3 fruit fly cellular contexts compared by ENCODE assay signal in genomic region chr3R:19581829-19582228, dm6.
A peak's percentile ranks its signal among the peaks of the same experiment; 100 is the strongest.
TF ChIP-seq lines count a peak whose summit lies in the region.

No protein-coding gene starts in this region.

- TF ChIP-seq CTCF in whole organism, embryonic (GFP tag; optimal IDR thresholded peaks at IDR 0.05; lab: Kevin White, UChicago): no peak

TF ChIP-seq in whole organism, embryonic, 481 proteins besides CTCF, POLR2A, EP300 and RAD21:
- TF ChIP-seq sisA (GFP tag; IDR thresholded peaks at IDR 0.05; lab: Robert Waterston, UW) (no peak), Blimp-1 (GFP tag; optimal IDR thresholded peaks at IDR 0.05; lab: Kevin White, UChicago) (peak; percentile 23), unc-4 (GFP tag; IDR thresholded peaks at IDR 0.05; lab: Robert Waterston, UW; ENCODE audit: partially characterized antibody) (no peak), CG13624 (GFP tag; optimal IDR thresholded peaks at IDR 0.05; lab: Kevin White, UChicago) (no peak), Asciz (GFP tag; optimal IDR thresholded peaks at IDR 0.05; lab: Kevin White, UChicago) (no peak), br (optimal IDR thresholded peaks at IDR 0.05; lab: Kevin White, UChicago) (no peak), CG10209 (GFP tag; optimal IDR thresholded peaks at IDR 0.05; lab: Kevin White, UChicago) (no peak), CG4282 (GFP tag; optimal IDR thresholded peaks at IDR 0.05; lab: Kevin White, UChicago) (no peak), B-H1 (GFP tag; IDR thresholded peaks at IDR 0.05; lab: Robert Waterston, UW) (no peak), CG3726 (GFP tag; IDR thresholded peaks at IDR 0.05; lab: Robert Waterston, UW) (no peak), Hr39 (optimal IDR thresholded peaks at IDR 0.05; lab: Kevin White, UChicago) (peak; percentile 27), CG10543 (GFP tag; optimal IDR thresholded peaks at IDR 0.05; lab: Kevin White, UChicago) (no peak), seq (GFP tag; IDR thresholded peaks at IDR 0.05; lab: Robert Waterston, UW) (no peak), Rx (GFP tag; IDR thresholded peaks at IDR 0.05; lab: Robert Waterston, UW) (no peak), CG2202 (tag; optimal IDR thresholded peaks at IDR 0.05; lab: Kevin White, UChicago) (no peak), sima (GFP tag; optimal IDR thresholded peaks at IDR 0.05; lab: Kevin White, UChicago) (no peak), nom (GFP tag; optimal IDR thresholded peaks at IDR 0.05; lab: Kevin White, UChicago) (peak; percentile 62), CG34422 (GFP tag; IDR thresholded peaks at IDR 0.05; lab: Robert Waterston, UW) (no peak), HLHmδ (GFP tag; optimal IDR thresholded peaks at IDR 0.05; lab: Kevin White, UChicago) (no peak), gsb (GFP tag; IDR thresholded peaks at IDR 0.05; lab: Robert Waterston, UW) (no peak), H2.0 (GFP tag; IDR thresholded peaks at IDR 0.05; lab: Robert Waterston, UW) (no peak), Ets97D (GFP tag; optimal IDR thresholded peaks at IDR 0.05; lab: Kevin White, UChicago) (no peak), gce (GFP tag; IDR thresholded peaks at IDR 0.05; lab: Robert Waterston, UW) (no peak)

TF ChIP-seq in whole organism, prepupa, 60 proteins besides CTCF, POLR2A, EP300 and RAD21 (continues in another document):
- TF ChIP-seq Ets96B (tag; optimal IDR thresholded peaks at IDR 0.05; lab: Kevin White, UChicago) (no peak), Smox (GFP tag; optimal IDR thresholded peaks at IDR 0.05; lab: Kevin White, UChicago) (no peak), Eip93F (GFP tag; optimal IDR thresholded peaks at IDR 0.05; lab: Kevin White, UChicago) (no peak), Gug (GFP tag; IDR thresholded peaks at IDR 0.05; lab: Robert Waterston, UW) (no peak), CG15336 (GFP tag; IDR thresholded peaks at IDR 0.05; lab: Robert Waterston, UW) (peak; percentile 39; the same call in 1 of the 2 replicates), CG1621 (tag; optimal IDR thresholded peaks at IDR 0.05; lab: Kevin White, UChicago) (no peak), fkh (GFP tag; optimal IDR thresholded peaks at IDR 0.05; lab: Kevin White, UChicago) (no peak), Eip78C (GFP tag; lab: Kevin White, UChicago) (peak; percentile 23), cyc (GFP tag; optimal IDR thresholded peaks at IDR 0.05; lab: Kevin White, UChicago) (no peak), CG3032 (tag; optimal IDR thresholded peaks at IDR 0.05; lab: Kevin White, UChicago) (no peak), vri (GFP tag; optimal IDR thresholded peaks at IDR 0.05; lab: Kevin White, UChicago) (no peak), ss (GFP tag; optimal IDR thresholded peaks at IDR 0.05; lab: Kevin White, UChicago) (peak; percentile 3 to 24), esn (GFP tag; optimal IDR thresholded peaks at IDR 0.05; lab: Kevin White, UChicago) (no peak), Hr38 (GFP tag; optimal IDR thresholded peaks at IDR 0.05; lab: Kevin White, UChicago) (no peak), CG10669 (GFP tag; optimal IDR thresholded peaks at IDR 0.05; lab: Kevin White, UChicago) (no peak), fd85E (GFP tag; optimal IDR thresholded peaks at IDR 0.05; lab: Kevin White, UChicago) (no peak), Sox14 (GFP tag; optimal IDR thresholded peaks at IDR 0.05; lab: Kevin White, UChicago) (no peak), OdsH (GFP tag; optimal IDR thresholded peaks at IDR 0.05; lab: Kevin White, UChicago) (no peak), CG9139 (GFP tag; optimal IDR thresholded peaks at IDR 0.05; lab: Kevin White, UChicago) (peak; percentile 11), CG32006 (GFP tag; optimal IDR thresholded peaks at IDR 0.05; lab: Kevin White, UChicago) (no peak), CG8119 (GFP tag; IDR thresholded peaks at IDR 0.05; lab: Robert Waterston, UW) (peak; percentile 56; the same call in 2 of the 3 replicates), CG6792 (GFP tag; optimal IDR thresholded peaks at IDR 0.05; lab: Kevin White, UChicago) (no peak), Ets21C (GFP tag; optimal IDR thresholded peaks at IDR 0.05; lab: Kevin White, UChicago) (no peak), fd59A (GFP tag; optimal IDR thresholded peaks at IDR 0.05; lab: Kevin White, UChicago) (no peak), acj6 (GFP tag; optimal IDR thresholded peaks at IDR 0.05; lab: Kevin White, UChicago) (no peak), CG7368 (GFP tag; optimal IDR thresholded peaks at IDR 0.05; lab: Kevin White, UChicago) (no peak), CG11762 (GFP tag; optimal IDR thresholded peaks at IDR 0.05; lab: Kevin White, UChicago; ENCODE audit: insufficient read depth) (no peak), topi (GFP tag; optimal IDR thresholded peaks at IDR 0.05; lab: Kevin White, UChicago) (no peak), CG6163 (GFP tag; IDR thresholded peaks at IDR 0.05; lab: Robert Waterston, UW) (peak; percentile 33; the same call in 2 of the 3 replicates), Met (GFP tag; optimal IDR thresholded peaks at IDR 0.05; lab: Kevin White, UChicago) (no peak), Sox102F (GFP tag; optimal IDR thresholded peaks at IDR 0.05; lab: Kevin White, UChicago) (no peak), achi (GFP tag; optimal IDR thresholded peaks at IDR 0.05; lab: Kevin White, UChicago) (no peak), CG8319 (GFP tag; optimal IDR thresholded peaks at IDR 0.05; lab: Kevin White, UChicago) (no peak), dsx (GFP tag; optimal IDR thresholded peaks at IDR 0.05; lab: Kevin White, UChicago; ENCODE audit: poor library complexity, severe bottlenecking) (no peak), lz (GFP tag; optimal IDR thresholded peaks at IDR 0.05; lab: Kevin White, UChicago) (no peak), CG6808 (GFP tag; optimal IDR thresholded peaks at IDR 0.05; lab: Kevin White, UChicago) (peak; percentile 30), CG6854 (GFP tag; optimal IDR thresholded peaks at IDR 0.05; lab: Kevin White, UChicago) (no peak), CG34406 (GFP tag; optimal IDR thresholded peaks at IDR 0.05; lab: Kevin White, UChicago) (no peak)

TF ChIP-seq in whole organism, pupa, 21 proteins besides CTCF, POLR2A, EP300 and RAD21:
- peak; percentile 4 for TF ChIP-seq Pif1A (GFP tag; optimal IDR thresholded peaks at IDR 0.05; lab: Kevin White, UChicago)
- no peak for TF ChIP-seq fd96Ca (GFP tag; IDR thresholded peaks at IDR 0.05; lab: Robert Waterston, UW)
- TF ChIP-seq Pif1B (GFP tag; optimal IDR thresholded peaks at IDR 0.05; lab: Kevin White, UChicago): no peak
- TF ChIP-seq gl (tag; optimal IDR thresholded peaks at IDR 0.05; lab: Kevin White, UChicago): no peak
- 0 out of 2 replicates have a peak, but pooled peaks have one; percentile 28 for TF ChIP-seq CG12605 (GFP tag; IDR thresholded peaks at IDR 0.05; lab: Robert Waterston, UW)
- TF ChIP-seq CG4496 (GFP tag; IDR thresholded peaks at IDR 0.05; lab: Robert Waterston, UW): peak; percentile 51; the same call in 2 of the 3 replicates
- no peak for TF ChIP-seq CG17806 (tag; optimal IDR thresholded peaks at IDR 0.05; lab: Kevin White, UChicago)
- no peak for TF ChIP-seq CG15710 (tag; optimal IDR thresholded peaks at IDR 0.05; lab: Kevin White, UChicago)
- no peak for TF ChIP-seq CG10348 (GFP tag; IDR thresholded peaks at IDR 0.05; lab: Robert Waterston, UW)
- no peak for TF ChIP-seq CG14655 (GFP tag; optimal IDR thresholded peaks at IDR 0.05; lab: Kevin White, UChicago)
- no peak for TF ChIP-seq CG9948 (tag; optimal IDR thresholded peaks at IDR 0.05; lab: Kevin White, UChicago)
- no peak for TF ChIP-seq EcR (GFP tag; optimal IDR thresholded peaks at IDR 0.05; lab: Kevin White, UChicago)
- TF ChIP-seq Ets98B (GFP tag; IDR thresholded peaks at IDR 0.05; lab: Robert Waterston, UW): peak; percentile 23; the same call in 1 of the 2 replicates

Comparison
In these comparisons a context has a peak if more than half of its experiments do, and no peak if none do; other contexts are left out.
1. Of the 7 proteins assayed by ChIP-seq in both whole organism, embryonic and whole organism, prepupa: peak only in whole organism, embryonic: Blimp-1 and Hr39; only in whole organism, prepupa: none; in both: none; in neither: 5.